Worm (Caenorhabditis elegans) whole organism, L2 larva: ENCODE measurements around the gene nhr-180.

Source experiments
- C34F6.9 ChIP-seq: fragments of 150-350 bp; optimal IDR thresholded peaks from 2 replicates; lab custom pipeline; 2014; ENCODE audit warnings: missing biosample characterization, missing genetic modification characterization
- F13H6.1 ChIP-seq: sonication (generic microtip); optimal IDR thresholded peaks from 2 replicates; lab custom pipeline; 2016; ENCODE audit warnings: missing genetic modification characterization, missing compliant biosample characterization
- R02D3.7 ChIP-seq: fragments of 150-350 bp; optimal IDR thresholded peaks from 2 replicates; lab custom pipeline; 2014; ENCODE audit warnings: missing biosample characterization, missing genetic modification characterization
- alr-1 ChIP-seq: fragments of 150-350 bp; optimal IDR thresholded peaks from 2 replicates; lab custom pipeline; 2014; ENCODE audit warnings: missing biosample characterization, missing genetic modification characterization
- aly-2 ChIP-seq: fragments of 150-350 bp; optimal IDR thresholded peaks from 2 replicates; lab custom pipeline; 2014; ENCODE audit warnings: missing biosample characterization, missing genetic modification characterization
- dmd-4 ChIP-seq: sonication (generic microtip); optimal IDR thresholded peaks from 2 replicates; lab custom pipeline; 2017; ENCODE audit warnings: missing biosample characterization, missing genetic modification characterization
- elt-1 ChIP-seq: fragments of 150-350 bp; optimal IDR thresholded peaks from 2 replicates; lab custom pipeline; 2014; ENCODE audit warnings: missing biosample characterization, missing genetic modification characterization
- fos-1 ChIP-seq: fragments of 150-350 bp; optimal IDR thresholded peaks from 2 replicates; lab custom pipeline; 2014; ENCODE audit warnings: missing biosample characterization, missing genetic modification characterization
- gmeb-1 ChIP-seq: fragments of 150-350 bp; optimal IDR thresholded peaks from 2 replicates; lab custom pipeline; 2014; ENCODE audit warnings: missing biosample characterization, missing genetic modification characterization
- lsy-2 ChIP-seq, 2 experiments: fragments of 150-350 bp in 1 of 2; sonication (generic microtip) in 1 of 2; optimal IDR thresholded peaks; 2 replicates each; lab custom pipeline; 2014 to 2017; ENCODE audit warnings: missing biosample characterization in 2 of 2, missing genetic modification characterization in 2 of 2
- mab-5 ChIP-seq: fragments of 150-350 bp; optimal IDR thresholded peaks from 2 replicates; lab custom pipeline; 2014; ENCODE audit warnings: missing biosample characterization, missing genetic modification characterization
- nhr-10 ChIP-seq: sonication (generic microtip); optimal IDR thresholded peaks from 2 replicates; lab custom pipeline; 2017; ENCODE audit warnings: missing biosample characterization, missing genetic modification characterization
- nhr-11 ChIP-seq: fragments of 150-350 bp; optimal IDR thresholded peaks from 2 replicates; lab custom pipeline; 2014; ENCODE audit warnings: missing biosample characterization, missing genetic modification characterization
- nhr-129 ChIP-seq: fragments of 150-350 bp; optimal IDR thresholded peaks from 2 replicates; lab custom pipeline; 2014; ENCODE audit warnings: missing biosample characterization, missing genetic modification characterization
- nhr-23 ChIP-seq: fragments of 150-350 bp; optimal IDR thresholded peaks from 2 replicates; lab custom pipeline; 2014; ENCODE audit warnings: missing biosample characterization, missing genetic modification reagents, missing genetic modification characterization
- nhr-6 ChIP-seq: fragments of 150-350 bp; optimal IDR thresholded peaks from 2 replicates; lab custom pipeline; 2014; ENCODE audit warnings: missing biosample characterization, missing genetic modification characterization
- nhr-77 ChIP-seq: fragments of 150-350 bp; optimal IDR thresholded peaks from 2 replicates; lab custom pipeline; 2014; ENCODE audit warnings: missing biosample characterization, missing genetic modification characterization
- skn-1 ChIP-seq: sonication (generic microtip); optimal IDR thresholded peaks from 2 replicates; lab custom pipeline; 2017; ENCODE audit warnings: missing biosample characterization, missing genetic modification characterization
- sma-3 ChIP-seq: sonication (generic microtip); optimal IDR thresholded peaks from 2 replicates; lab custom pipeline; 2016; ENCODE audit warnings: missing genetic modification reagents, missing genetic modification characterization, missing compliant biosample characterization
- sma-9 ChIP-seq, 2 experiments: fragments of 150-350 bp in 1 of 2; sonication (generic microtip) in 1 of 2; optimal IDR thresholded peaks; 2 replicates each; lab custom pipeline; 2014 to 2016; ENCODE audit warnings: missing genetic modification characterization in 2 of 2, mild to moderate bottlenecking in 1 of 2, missing biosample characterization in 1 of 2, missing compliant biosample characterization in 1 of 2, missing genetic modification reagents in 1 of 2, moderate library complexity in 1 of 2
- zag-1 ChIP-seq: fragments of 150-350 bp; optimal IDR thresholded peaks from 2 replicates; lab custom pipeline; 2014; ENCODE audit warnings: missing biosample characterization, missing genetic modification characterization
- ztf-11 ChIP-seq: sonication (generic microtip); optimal IDR thresholded peaks from 2 replicates; lab custom pipeline; 2017; ENCODE audit warnings: missing biosample characterization, missing genetic modification characterization

Gene nhr-180

ce11 chrV:619054-619453 lies 48.3 kb downstream of the nhr-180 start, which contains the start of gene F48G7.4 (continued):
- TF ChIP-seq aly-2 (tag; lab: Kevin White, UChicago) (no peak), dmd-4 (tag; lab: Kevin White, UChicago) (no peak), sma-3 (GFP tag; lab: Kevin White, UChicago) (peak; percentile 1), F13H6.1 (tag; lab: Kevin White, UChicago) (peak; percentile 74), nhr-129 (peak; percentile 67), nhr-77 (no peak), nhr-6 (peak; percentile 87), R02D3.7 (tag; lab: Kevin White, UChicago) (no peak), gmeb-1 (tag; lab: Kevin White, UChicago) (peak; percentile 8), skn-1 (tag; lab: Kevin White, UChicago) (no peak), mab-5 (tag; lab: Kevin White, UChicago) (peak; percentile 8), fos-1 (peak; percentile 79), ztf-11 (tag; lab: Kevin White, UChicago) (no peak), alr-1 (tag; lab: Kevin White, UChicago) (no peak), elt-1 (no peak), zag-1 (tag; lab: Kevin White, UChicago) (peak; percentile 84), nhr-23 (tag; lab: Kevin White, UChicago) (no peak), nhr-10 (tag; lab: Kevin White, UChicago) (no peak)

ce11 chrV:617917-618316 lies 49.4 kb downstream of the nhr-180 start:
- TF ChIP-seq sma-9 (GFP tag; optimal IDR thresholded peaks at IDR 0.05; lab: Kevin White, UChicago), result peak; percentile 15
- no peak for TF ChIP-seq sma-9 (tag; optimal IDR thresholded peaks at IDR 0.05; lab: Kevin White, UChicago)
- no peak for TF ChIP-seq nhr-11 (tag; lab: Kevin White, UChicago)
- peak in 1 of 2 experiments; percentile 29 for TF ChIP-seq lsy-2 (tag; optimal IDR thresholded peaks at IDR 0.05; lab: Kevin White, UChicago)
- peak; percentile 5 for TF ChIP-seq C34F6.9 (tag; lab: Kevin White, UChicago)
